Fruit fly (Drosophila melanogaster): Measurements from ENCODE around the gene CG10031.

DNA sequence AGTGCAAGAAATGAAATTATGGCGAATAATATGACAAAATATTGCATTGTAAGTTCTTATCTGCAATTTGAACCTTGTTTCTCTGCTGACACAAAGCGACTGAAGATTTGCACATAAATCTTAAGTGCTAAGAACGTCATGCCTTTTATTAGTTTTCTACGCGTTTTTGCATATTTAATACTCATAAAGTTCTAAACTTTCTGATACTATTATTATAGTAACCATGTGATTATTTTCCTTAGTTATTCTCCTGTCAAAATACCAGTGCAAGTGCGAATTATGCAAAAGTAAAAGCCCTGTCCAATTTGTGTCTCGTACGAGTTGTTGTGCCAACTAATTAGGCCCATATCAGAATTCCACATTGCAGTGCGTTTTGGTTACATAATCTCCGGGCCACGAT is 28.4 kb downstream of the CG10031 start, which contains the start of gene Sfp24Bc:
- no peak for TF ChIP-seq cic (GFP tag; optimal IDR thresholded peaks at IDR 0.05)
- no peak for TF ChIP-seq tj (GFP tag; optimal IDR thresholded peaks at IDR 0.05)
- TF ChIP-seq cnc (optimal IDR thresholded peaks at IDR 0.05) = no peak
- TF ChIP-seq Hr96 (GFP tag; optimal IDR thresholded peaks at IDR 0.05) = no peak
- no peak for TF ChIP-seq CG7101 (tag; optimal IDR thresholded peaks at IDR 0.05)
- TF ChIP-seq CG11617 (GFP tag; optimal IDR thresholded peaks at IDR 0.05) = no peak
- no peak for TF ChIP-seq CG14711 (tag; optimal IDR thresholded peaks at IDR 0.05)
- no peak for TF ChIP-seq Mnt (GFP tag; optimal IDR thresholded peaks at IDR 0.05)
- TF ChIP-seq ovo (GFP tag; optimal IDR thresholded peaks at IDR 0.05) = no peak
- no peak for TF ChIP-seq Clk (GFP tag; optimal IDR thresholded peaks at IDR 0.05)
- TF ChIP-seq CG33017 (tag; optimal IDR thresholded peaks at IDR 0.05) = no peak
